Comparison of ENCODE assay signal across 1 fruit fly cellular context in the genomic region with DNA sequence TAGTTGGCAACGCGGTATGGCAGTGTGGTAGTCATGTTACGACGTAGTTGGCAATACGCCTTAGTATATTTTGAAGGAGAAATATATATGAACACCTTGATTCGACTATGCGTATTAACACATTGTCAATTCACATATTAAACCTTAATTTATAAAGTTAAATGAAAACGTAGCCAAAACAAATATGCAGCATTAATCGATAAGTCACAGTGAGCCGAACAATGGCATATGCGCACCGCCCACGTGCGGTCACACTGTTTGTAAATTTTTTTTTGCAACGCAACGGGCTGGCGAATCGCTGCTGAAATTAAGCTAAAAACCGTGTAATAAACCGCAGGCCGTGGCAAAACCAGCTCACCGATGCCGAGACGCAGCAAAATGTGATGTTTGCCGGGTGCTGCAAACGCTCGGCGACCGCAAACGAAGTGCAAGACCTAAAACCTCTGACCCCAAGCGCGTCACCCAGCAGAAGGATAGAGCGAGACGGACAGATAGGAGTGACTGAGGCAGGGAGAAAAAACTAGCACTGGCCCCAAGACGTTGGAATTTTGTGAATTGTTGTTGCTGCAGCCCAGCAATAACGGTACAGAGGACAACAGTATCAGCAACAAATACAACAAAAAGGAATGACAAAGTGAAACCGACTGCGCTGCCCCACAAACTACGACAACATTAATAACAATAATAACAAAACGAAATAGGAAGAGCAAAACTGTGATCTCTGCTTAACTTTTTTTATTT.
TF ChIP-seq lines count a peak whose summit lies in the region.

No protein-coding gene starts in this region.

TF ChIP-seq in whole organism, embryonic, 481 proteins besides CTCF, POLR2A, EP300 and RAD21 (continued from another document and continues in another):
- no peak for TF ChIP-seq sima (GFP tag; optimal IDR thresholded peaks at IDR 0.05; lab: Kevin White, UChicago)
- TF ChIP-seq CG12299 (tag; optimal IDR thresholded peaks at IDR 0.05; lab: Kevin White, UChicago), result no peak
- no peak for TF ChIP-seq disco-r (GFP tag; optimal IDR thresholded peaks at IDR 0.05; lab: Kevin White, UChicago)
- TF ChIP-seq CG10979 (tag; optimal IDR thresholded peaks at IDR 0.05; lab: Kevin White, UChicago), result no peak
- no peak for TF ChIP-seq CG9932 (GFP tag; IDR thresholded peaks at IDR 0.05; lab: Robert Waterston, UW)
- no peak for TF ChIP-seq dmrt99B (tag; optimal IDR thresholded peaks at IDR 0.05; lab: Kevin White, UChicago)
- peak; percentile 95 for TF ChIP-seq Sin3A (optimal IDR thresholded peaks at IDR 0.05; lab: Kevin White, UChicago)
- no peak for TF ChIP-seq Lim3 (GFP tag; IDR thresholded peaks at IDR 0.05; lab: Robert Waterston, UW)
- TF ChIP-seq ap (GFP tag; IDR thresholded peaks at IDR 0.05; lab: Robert Waterston, UW), result no peak
- no peak for TF ChIP-seq CG16779 (GFP tag; IDR thresholded peaks at IDR 0.05; lab: Robert Waterston, UW)
- TF ChIP-seq Camta (GFP tag; optimal IDR thresholded peaks at IDR 0.05; lab: Kevin White, UChicago), result no peak
- no peak for TF ChIP-seq gcm2 (GFP tag; optimal IDR thresholded peaks at IDR 0.05; lab: Kevin White, UChicago)
- TF ChIP-seq Vsx1 (GFP tag; optimal IDR thresholded peaks at IDR 0.05; lab: Kevin White, UChicago), result no peak
- no peak for TF ChIP-seq Hr39 (optimal IDR thresholded peaks at IDR 0.05; lab: Kevin White, UChicago)
- no peak for TF ChIP-seq Meics (GFP tag; optimal IDR thresholded peaks at IDR 0.05; lab: Kevin White, UChicago)
- peak; percentile 85 for TF ChIP-seq sd (tag; optimal IDR thresholded peaks at IDR 0.05; lab: Kevin White, UChicago)
- no peak for TF ChIP-seq CG1792 (GFP tag; optimal IDR thresholded peaks at IDR 0.05; lab: Kevin White, UChicago)
- TF ChIP-seq sna (GFP tag; IDR thresholded peaks at IDR 0.05; lab: Robert Waterston, UW; ENCODE audit: partially characterized antibody), result 0 out of 2 replicates have a peak, but pooled peaks have one; percentile 33
- TF ChIP-seq CG12659 (GFP tag; optimal IDR thresholded peaks at IDR 0.05; lab: Kevin White, UChicago), result peak; percentile 76
- TF ChIP-seq CG2199 (GFP tag; IDR thresholded peaks at IDR 0.05; lab: Robert Waterston, UW), result no peak
- no peak for TF ChIP-seq Ssrp (tag; optimal IDR thresholded peaks at IDR 0.05; lab: Kevin White, UChicago)
- TF ChIP-seq CG18619 (GFP tag; optimal IDR thresholded peaks at IDR 0.05; lab: Kevin White, UChicago), result no peak
- TF ChIP-seq CG32772 (GFP tag; IDR thresholded peaks at IDR 0.05; lab: Robert Waterston, UW), result peak; percentile 76
- peak; percentile 75 for TF ChIP-seq CG8478 (optimal IDR thresholded peaks at IDR 0.05; lab: Kevin White, UChicago)
- no peak for TF ChIP-seq zen2 (GFP tag; IDR thresholded peaks at IDR 0.05; lab: Robert Waterston, UW; ENCODE audit: partially characterized antibody)
- TF ChIP-seq CG14965 (GFP tag; optimal IDR thresholded peaks at IDR 0.05; lab: Kevin White, UChicago; ENCODE audit: borderline replicate concordance), result no peak
- no peak for TF ChIP-seq CG12219 (GFP tag; optimal IDR thresholded peaks at IDR 0.05; lab: Kevin White, UChicago)
- TF ChIP-seq Doc2 (GFP tag; IDR thresholded peaks at IDR 0.05; lab: Robert Waterston, UW), result no peak
- 0 out of 3 replicates have a peak, but pooled peaks have one; percentile 44 for TF ChIP-seq CG16813 (GFP tag; IDR thresholded peaks at IDR 0.05; lab: Robert Waterston, UW; ENCODE audit: partially characterized antibody)
- no peak for TF ChIP-seq CG5180 (GFP tag; optimal IDR thresholded peaks at IDR 0.05; lab: Kevin White, UChicago)
- TF ChIP-seq slp2 (GFP tag; optimal IDR thresholded peaks at IDR 0.05; lab: Kevin White, UChicago), result no peak
- TF ChIP-seq Drgx (GFP tag; IDR thresholded peaks at IDR 0.05; lab: Robert Waterston, UW), result no peak
- TF ChIP-seq pum (GFP tag; optimal IDR thresholded peaks at IDR 0.05; lab: Kevin White, UChicago), result no peak
- TF ChIP-seq dm (GFP tag; optimal IDR thresholded peaks at IDR 0.05; lab: Kevin White, UChicago), result no peak
- no peak for TF ChIP-seq Ptx1 (GFP tag; IDR thresholded peaks at IDR 0.05; lab: Robert Waterston, UW)
- no peak for TF ChIP-seq C15 (GFP tag; IDR thresholded peaks at IDR 0.05; lab: Robert Waterston, UW)
- peak; percentile 1 for TF ChIP-seq gem (tag; optimal IDR thresholded peaks at IDR 0.05; lab: Kevin White, UChicago)
- no peak for TF ChIP-seq chif (GFP tag; optimal IDR thresholded peaks at IDR 0.05; lab: Kevin White, UChicago)
- no peak for TF ChIP-seq CG11247 (GFP tag; IDR thresholded peaks at IDR 0.05; lab: Robert Waterston, UW)
- TF ChIP-seq CG10274 (GFP tag; optimal IDR thresholded peaks at IDR 0.05; lab: Kevin White, UChicago), result no peak
- no peak for TF ChIP-seq CG14667 (GFP tag; IDR thresholded peaks at IDR 0.05; lab: Robert Waterston, UW)
- TF ChIP-seq scrt (GFP tag; optimal IDR thresholded peaks at IDR 0.05; lab: Kevin White, UChicago), result no peak
- TF ChIP-seq Fer3 (tag; optimal IDR thresholded peaks at IDR 0.05; lab: Kevin White, UChicago), result no peak
- TF ChIP-seq CG11723 (GFP tag; optimal IDR thresholded peaks at IDR 0.05; lab: Kevin White, UChicago), result no peak
- no peak for TF ChIP-seq mam (GFP tag; optimal IDR thresholded peaks at IDR 0.05; lab: Kevin White, UChicago)
- no peak for TF ChIP-seq TFAM (GFP tag; optimal IDR thresholded peaks at IDR 0.05; lab: Kevin White, UChicago)
- no peak for TF ChIP-seq D (optimal IDR thresholded peaks at IDR 0.05; lab: Kevin White, UChicago)
- no peak for TF ChIP-seq D (GFP tag; optimal IDR thresholded peaks at IDR 0.05; lab: Kevin White, UChicago)
- no peak for TF ChIP-seq H2.0 (GFP tag; IDR thresholded peaks at IDR 0.05; lab: Robert Waterston, UW)
- TF ChIP-seq D19A (tag; optimal IDR thresholded peaks at IDR 0.05; lab: Kevin White, UChicago), result no peak
- peak; percentile 76 for TF ChIP-seq YL-1 (GFP tag; optimal IDR thresholded peaks at IDR 0.05; lab: Kevin White, UChicago)
- no peak for TF ChIP-seq gcm (GFP tag; optimal IDR thresholded peaks at IDR 0.05; lab: Kevin White, UChicago)
- no peak for TF ChIP-seq Dfd (GFP tag; optimal IDR thresholded peaks at IDR 0.05; lab: Kevin White, UChicago)
- no peak for TF ChIP-seq Optix (GFP tag; IDR thresholded peaks at IDR 0.05; lab: Robert Waterston, UW)
- no peak for TF ChIP-seq da (GFP tag; optimal IDR thresholded peaks at IDR 0.05; lab: Kevin White, UChicago)
- TF ChIP-seq CG3065 (GFP tag; optimal IDR thresholded peaks at IDR 0.05; lab: Kevin White, UChicago), result no peak
- TF ChIP-seq CG9817 (tag; optimal IDR thresholded peaks at IDR 0.05; lab: Kevin White, UChicago), result no peak
- peak; percentile 70 for TF ChIP-seq hkb (optimal IDR thresholded peaks at IDR 0.05; lab: Kevin White, UChicago)
- TF ChIP-seq hkb (GFP tag; IDR thresholded peaks at IDR 0.05; lab: Robert Waterston, UW), result no peak
- no peak for TF ChIP-seq CG31365 (tag; optimal IDR thresholded peaks at IDR 0.05; lab: Kevin White, UChicago)
- peak; percentile 56 for TF ChIP-seq CG2712 (tag; optimal IDR thresholded peaks at IDR 0.05; lab: Kevin White, UChicago)
- TF ChIP-seq Blimp-1 (GFP tag; optimal IDR thresholded peaks at IDR 0.05; lab: Kevin White, UChicago), result no peak
- no peak for TF ChIP-seq CG8944 (GFP tag; optimal IDR thresholded peaks at IDR 0.05; lab: Kevin White, UChicago)
- no peak for TF ChIP-seq CG31224 (GFP tag; IDR thresholded peaks at IDR 0.05; lab: Robert Waterston, UW)
- no peak for TF ChIP-seq CG8281 (tag; optimal IDR thresholded peaks at IDR 0.05; lab: Kevin White, UChicago)
- no peak for TF ChIP-seq sim (GFP tag; IDR thresholded peaks at IDR 0.05; lab: Robert Waterston, UW)
- TF ChIP-seq Hr3 (GFP tag; optimal IDR thresholded peaks at IDR 0.05; lab: Kevin White, UChicago), result no peak
- no peak for TF ChIP-seq CG4424 (GFP tag; optimal IDR thresholded peaks at IDR 0.05; lab: Kevin White, UChicago)
- TF ChIP-seq CG7928 (GFP tag; optimal IDR thresholded peaks at IDR 0.05; lab: Kevin White, UChicago), result peak; percentile 10
- TF ChIP-seq CG8089 (GFP tag; optimal IDR thresholded peaks at IDR 0.05; lab: Kevin White, UChicago), result no peak
- peak in 1 of 2 experiments; percentile 33 for TF ChIP-seq tll (GFP tag; optimal IDR thresholded peaks at IDR 0.05; lab: Kevin White, UChicago)
- TF ChIP-seq CG11398 (GFP tag; optimal IDR thresholded peaks at IDR 0.05; lab: Kevin White, UChicago), result no peak
- TF ChIP-seq onecut (GFP tag; IDR thresholded peaks at IDR 0.05; lab: Robert Waterston, UW), result peak; percentile 11; the same call in 1 of the 2 replicates
- peak; percentile 68 for TF ChIP-seq CG2116 (GFP tag; optimal IDR thresholded peaks at IDR 0.05; lab: Kevin White, UChicago)
- no peak for TF ChIP-seq Hmx (GFP tag; optimal IDR thresholded peaks at IDR 0.05; lab: Kevin White, UChicago)
- no peak for TF ChIP-seq MTF-1 (GFP tag; optimal IDR thresholded peaks at IDR 0.05; lab: Kevin White, UChicago; ENCODE audit: borderline replicate concordance)
- TF ChIP-seq Dbx (GFP tag; IDR thresholded peaks at IDR 0.05; lab: Robert Waterston, UW), result no peak
- peak; percentile 11; the same call in 1 of the 2 replicates for TF ChIP-seq CG2129 (GFP tag; IDR thresholded peaks at IDR 0.05; lab: Robert Waterston, UW; ENCODE audit: partially characterized antibody)
- no peak for TF ChIP-seq stwl (tag; optimal IDR thresholded peaks at IDR 0.05; lab: Kevin White, UChicago)
- no peak for TF ChIP-seq Ada2b (GFP tag; IDR thresholded peaks at IDR 0.05; lab: Robert Waterston, UW)
- no peak for TF ChIP-seq Xrp1 (GFP tag; IDR thresholded peaks at IDR 0.05; lab: Robert Waterston, UW)
- TF ChIP-seq wek (GFP tag; optimal IDR thresholded peaks at IDR 0.05; lab: Kevin White, UChicago), result no peak
- TF ChIP-seq CG6683 (GFP tag; optimal IDR thresholded peaks at IDR 0.05; lab: Kevin White, UChicago), result no peak
- no peak for TF ChIP-seq Spps (tag; optimal IDR thresholded peaks at IDR 0.05; lab: Kevin White, UChicago)
- peak; percentile 56; the same call in 1 of the 2 replicates for TF ChIP-seq chm (GFP tag; IDR thresholded peaks at IDR 0.05; lab: Robert Waterston, UW)
- no peak for TF ChIP-seq H15 (GFP tag; IDR thresholded peaks at IDR 0.05; lab: Robert Waterston, UW)
- TF ChIP-seq tio (GFP tag; optimal IDR thresholded peaks at IDR 0.05; lab: Kevin White, UChicago), result no peak
- TF ChIP-seq CG11456 (GFP tag; IDR thresholded peaks at IDR 0.05; lab: Robert Waterston, UW), result no peak
- no peak for TF ChIP-seq NC2α (GFP tag; optimal IDR thresholded peaks at IDR 0.05; lab: Kevin White, UChicago)
- no peak for TF ChIP-seq croc (GFP tag; conservative IDR thresholded peaks at IDR 0.05; lab: Robert Waterston, UW)
- TF ChIP-seq MBD-R2 (GFP tag; IDR thresholded peaks at IDR 0.05; lab: Robert Waterston, UW), result peak; percentile 50; the same call in 1 of the 2 replicates
- no peak for TF ChIP-seq bsh (GFP tag; optimal IDR thresholded peaks at IDR 0.05; lab: Kevin White, UChicago)
- TF ChIP-seq CG6765 (GFP tag; optimal IDR thresholded peaks at IDR 0.05; lab: Kevin White, UChicago), result no peak
- TF ChIP-seq CG12744 (GFP tag; optimal IDR thresholded peaks at IDR 0.05; lab: Kevin White, UChicago), result no peak
- peak; percentile 45 for TF ChIP-seq chn (GFP tag; optimal IDR thresholded peaks at IDR 0.05; lab: Kevin White, UChicago)
- no peak for TF ChIP-seq lola (GFP tag; optimal IDR thresholded peaks at IDR 0.05; lab: Kevin White, UChicago)
- no peak for TF ChIP-seq Neu2 (GFP tag; optimal IDR thresholded peaks at IDR 0.05; lab: Kevin White, UChicago; ENCODE audit: borderline replicate concordance)
- TF ChIP-seq corto (GFP tag; optimal IDR thresholded peaks at IDR 0.05; lab: Kevin White, UChicago), result no peak
- TF ChIP-seq CG30403 (GFP tag; optimal IDR thresholded peaks at IDR 0.05; lab: Kevin White, UChicago), result no peak
- TF ChIP-seq klu (GFP tag; IDR thresholded peaks at IDR 0.05; lab: Robert Waterston, UW), result no peak
- TF ChIP-seq PHDP (tag; optimal IDR thresholded peaks at IDR 0.05; lab: Kevin White, UChicago), result no peak
- TF ChIP-seq CG12942 (GFP tag; optimal IDR thresholded peaks at IDR 0.05; lab: Kevin White, UChicago), result no peak
- TF ChIP-seq Rx (GFP tag; IDR thresholded peaks at IDR 0.05; lab: Robert Waterston, UW), result no peak
- no peak for TF ChIP-seq CG7963 (GFP tag; IDR thresholded peaks at IDR 0.05; lab: Robert Waterston, UW; ENCODE audit: partially characterized antibody)
- TF ChIP-seq lilli (GFP tag; optimal IDR thresholded peaks at IDR 0.05; lab: Kevin White, UChicago), result no peak
- TF ChIP-seq ato (GFP tag; IDR thresholded peaks at IDR 0.05; lab: Robert Waterston, UW; ENCODE audit: partially characterized antibody), result no peak
- 0 out of 2 replicates have a peak, but pooled peaks have one; percentile 45 for TF ChIP-seq CG32767 (GFP tag; IDR thresholded peaks at IDR 0.05; lab: Robert Waterston, UW)
- TF ChIP-seq gt (GFP tag; IDR thresholded peaks at IDR 0.05; lab: Robert Waterston, UW), result no peak
- TF ChIP-seq CkIIα-i1 (GFP tag; IDR thresholded peaks at IDR 0.05; lab: Robert Waterston, UW), result no peak
- TF ChIP-seq CG30431 (GFP tag; optimal IDR thresholded peaks at IDR 0.05; lab: Kevin White, UChicago), result no peak
- 0 out of 3 replicates have a peak, but pooled peaks have one; percentile 50 for TF ChIP-seq ci (GFP tag; IDR thresholded peaks at IDR 0.05; lab: Robert Waterston, UW)
- TF ChIP-seq CG17359 (tag; optimal IDR thresholded peaks at IDR 0.05; lab: Kevin White, UChicago), result no peak
- no peak for TF ChIP-seq run (tag; optimal IDR thresholded peaks at IDR 0.05; lab: Kevin White, UChicago)
- TF ChIP-seq Eip74EF (GFP tag; optimal IDR thresholded peaks at IDR 0.05; lab: Kevin White, UChicago), result no peak
- TF ChIP-seq CG10654 (GFP tag; optimal IDR thresholded peaks at IDR 0.05; lab: Kevin White, UChicago), result no peak
- no peak for TF ChIP-seq dmrt11E (tag; optimal IDR thresholded peaks at IDR 0.05; lab: Kevin White, UChicago)
- TF ChIP-seq br (optimal IDR thresholded peaks at IDR 0.05; lab: Kevin White, UChicago), result no peak
- TF ChIP-seq Usf (GFP tag; optimal IDR thresholded peaks at IDR 0.05; lab: Kevin White, UChicago), result no peak
- no peak for TF ChIP-seq sob (GFP tag; IDR thresholded peaks at IDR 0.05; lab: Robert Waterston, UW)
- TF ChIP-seq wor (GFP tag; IDR thresholded peaks at IDR 0.05; lab: Robert Waterston, UW), result no peak
- TF ChIP-seq yki (optimal IDR thresholded peaks at IDR 0.05; lab: Kevin White, UChicago), result no peak
- no peak for TF ChIP-seq CG6175 (GFP tag; IDR thresholded peaks at IDR 0.05; lab: Robert Waterston, UW)
- no peak for TF ChIP-seq Nf-YA (GFP tag; IDR thresholded peaks at IDR 0.05; lab: Robert Waterston, UW)
- no peak for TF ChIP-seq Fer1 (GFP tag; optimal IDR thresholded peaks at IDR 0.05; lab: Kevin White, UChicago)
- 0 out of 2 replicates have a peak, but pooled peaks have one; percentile 24 for TF ChIP-seq CG10321 (GFP tag; IDR thresholded peaks at IDR 0.05; lab: Robert Waterston, UW)
- peak; percentile 99 for TF ChIP-seq Myb (GFP tag; optimal IDR thresholded peaks at IDR 0.05; lab: Kevin White, UChicago)
- TF ChIP-seq CoRest (tag; optimal IDR thresholded peaks at IDR 0.05; lab: Kevin White, UChicago), result peak; percentile 39
